Worm (Caenorhabditis elegans) whole organism, mixed stage, embryonic: ENCODE data around the gene Y49F6B.8.

Experiments
- M03D4.4 ChIP-seq: sonication (generic microtip); optimal IDR thresholded peaks from 2 replicates; lab custom pipeline; 2017; ENCODE audit warnings: mild to moderate bottlenecking, missing genetic modification characterization, missing compliant biosample characterization
- bed-3 ChIP-seq: fragments of 200-800 bp; sonication (Bioruptor generic); optimal IDR thresholded peaks from 3 replicates; lab custom pipeline; 2018; ENCODE audit warnings: mild to moderate bottlenecking, missing genetic modification characterization, moderate library complexity, missing compliant biosample characterization
- ceh-39 ChIP-seq: fragments of 150-350 bp; optimal IDR thresholded peaks from 2 replicates; lab custom pipeline; 2014; ENCODE audit warnings: missing biosample characterization, missing genetic modification characterization
- ceh-43 ChIP-seq: fragments of 200-800 bp; sonication (Bioruptor generic); optimal IDR thresholded peaks from 2 replicates; lab custom pipeline; 2018; ENCODE audit warnings: mild to moderate bottlenecking, missing genetic modification characterization, moderate library complexity, missing compliant biosample characterization
- ces-1 ChIP-seq: fragments of 150-350 bp; optimal IDR thresholded peaks from 2 replicates; lab custom pipeline; 2014; ENCODE audit warnings: missing biosample characterization, missing genetic modification reagents, missing genetic modification characterization
- cnd-1 ChIP-seq: fragments of 200-800 bp; sonication (Bioruptor generic); optimal IDR thresholded peaks from 2 replicates; lab custom pipeline; 2018; ENCODE audit warnings: mild to moderate bottlenecking, missing genetic modification characterization, missing compliant biosample characterization
- drap-1 ChIP-seq: fragments of 200-800 bp; sonication (Bioruptor generic); optimal IDR thresholded peaks from 3 replicates; lab custom pipeline; 2018; ENCODE audit warnings: mild to moderate bottlenecking, missing genetic modification characterization, missing compliant biosample characterization
- elt-3 ChIP-seq: fragments of 150-350 bp; optimal IDR thresholded peaks from 2 replicates; lab custom pipeline; 2014; ENCODE audit warnings: missing biosample characterization, missing genetic modification characterization
- ham-2 ChIP-seq: fragments of 200-800 bp; sonication (Bioruptor generic); optimal IDR thresholded peaks from 2 replicates; lab custom pipeline; 2018; ENCODE audit warnings: mild to moderate bottlenecking, missing genetic modification characterization, missing compliant biosample characterization
- hlh-1 ChIP-seq: fragments of 150-350 bp; optimal IDR thresholded peaks from 2 replicates; lab custom pipeline; 2014; ENCODE audit warnings: missing biosample characterization, missing genetic modification reagents, missing genetic modification characterization
- lin-32 ChIP-seq: fragments of 200-800 bp; sonication (Bioruptor generic); optimal IDR thresholded peaks from 2 replicates; lab custom pipeline; 2018; ENCODE audit warnings: mild to moderate bottlenecking, missing genetic modification characterization, missing compliant biosample characterization
- lsy-2 ChIP-seq: fragments of 150-350 bp; optimal IDR thresholded peaks from 2 replicates; lab custom pipeline; 2014; ENCODE audit warnings: missing biosample characterization, missing genetic modification characterization
- mab-5 ChIP-seq: fragments of 150-350 bp; optimal IDR thresholded peaks from 2 replicates; lab custom pipeline; 2014; ENCODE audit warnings: missing biosample characterization, missing genetic modification characterization
- mep-1 ChIP-seq: fragments of 150-350 bp; optimal IDR thresholded peaks from 2 replicates; lab custom pipeline; 2017; ENCODE audit warnings: missing biosample characterization, missing genetic modification reagents, missing genetic modification characterization, inconsistent platforms
- nhr-2 ChIP-seq: fragments of 150-350 bp; optimal IDR thresholded peaks from 2 replicates; lab custom pipeline; 2014; ENCODE audit warnings: missing biosample characterization, missing genetic modification characterization
- nhr-76 ChIP-seq: sonication (generic microtip); optimal IDR thresholded peaks from 2 replicates; lab custom pipeline; 2017; ENCODE audit warnings: missing biosample characterization, missing genetic modification characterization
- sem-2 ChIP-seq: fragments of 200-800 bp; sonication (Bioruptor generic); optimal IDR thresholded peaks from 2 replicates; lab custom pipeline; 2018; ENCODE audit warnings: mild to moderate bottlenecking, missing genetic modification characterization, missing compliant biosample characterization
- snpc-4 ChIP-seq: fragments of 150-350 bp; optimal IDR thresholded peaks from 2 replicates; lab custom pipeline; 2014; ENCODE audit warnings: missing biosample characterization, missing genetic modification characterization
- sptf-1 ChIP-seq: sonication (generic microtip); optimal IDR thresholded peaks from 2 replicates; lab custom pipeline; 2017; ENCODE audit warnings: mild to moderate bottlenecking, missing genetic modification characterization, moderate library complexity, missing compliant biosample characterization
- tbx-8 ChIP-seq: fragments of 200-800 bp; sonication (Bioruptor generic); optimal IDR thresholded peaks from 2 replicates; lab custom pipeline; 2018; ENCODE audit warnings: mild to moderate bottlenecking, missing genetic modification characterization, moderate library complexity, missing compliant biosample characterization
- unc-62 ChIP-seq: fragments of 150-350 bp; optimal IDR thresholded peaks from 2 replicates; lab custom pipeline; 2014; ENCODE audit warnings: missing biosample characterization, missing genetic modification reagents, missing genetic modification characterization
- zip-8 ChIP-seq: fragments of 150-350 bp; optimal IDR thresholded peaks from 2 replicates; lab custom pipeline; 2014; ENCODE audit warnings: missing biosample characterization, missing genetic modification characterization
- ztf-11 ChIP-seq: fragments of 150-350 bp; optimal IDR thresholded peaks from 2 replicates; lab custom pipeline; 2014; ENCODE audit warnings: missing biosample characterization, missing genetic modification characterization

Gene Y49F6B.8

DNA sequence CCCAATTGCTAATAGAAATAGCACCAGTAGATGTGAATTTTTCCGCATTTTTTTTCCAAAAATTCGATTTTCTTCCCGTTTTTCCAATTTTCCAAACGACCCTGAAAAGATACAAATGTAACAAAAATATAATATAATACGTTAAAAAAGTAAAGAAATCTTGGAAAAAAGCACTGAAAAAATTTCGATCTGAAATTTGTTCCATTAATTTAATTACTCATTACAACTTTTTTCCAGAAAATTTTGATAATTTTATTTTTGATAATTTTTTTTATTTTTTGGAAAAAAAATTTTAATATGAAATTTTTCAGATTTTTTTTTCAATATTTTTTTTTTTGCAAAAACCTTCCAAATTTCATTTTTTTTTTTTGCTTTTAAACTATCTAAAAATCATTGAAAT, 45.1 kb downstream of the Y49F6B.8 start, which contains the start of gene skpo-2:
skpo-2 (minus strand) TSS at position 101 of the 400 bp plus-strand sequence.
- TF ChIP-seq ces-1 (GFP tag; lab: Kevin White, UChicago), result no peak
- TF ChIP-seq hlh-1 (tag; lab: Kevin White, UChicago), result no peak
- no peak for TF ChIP-seq cnd-1 (tag; lab: Kevin White, UChicago)
- TF ChIP-seq elt-3, result no peak
- TF ChIP-seq ham-2 (GFP tag; lab: Kevin White, UChicago), result no peak

DNA sequence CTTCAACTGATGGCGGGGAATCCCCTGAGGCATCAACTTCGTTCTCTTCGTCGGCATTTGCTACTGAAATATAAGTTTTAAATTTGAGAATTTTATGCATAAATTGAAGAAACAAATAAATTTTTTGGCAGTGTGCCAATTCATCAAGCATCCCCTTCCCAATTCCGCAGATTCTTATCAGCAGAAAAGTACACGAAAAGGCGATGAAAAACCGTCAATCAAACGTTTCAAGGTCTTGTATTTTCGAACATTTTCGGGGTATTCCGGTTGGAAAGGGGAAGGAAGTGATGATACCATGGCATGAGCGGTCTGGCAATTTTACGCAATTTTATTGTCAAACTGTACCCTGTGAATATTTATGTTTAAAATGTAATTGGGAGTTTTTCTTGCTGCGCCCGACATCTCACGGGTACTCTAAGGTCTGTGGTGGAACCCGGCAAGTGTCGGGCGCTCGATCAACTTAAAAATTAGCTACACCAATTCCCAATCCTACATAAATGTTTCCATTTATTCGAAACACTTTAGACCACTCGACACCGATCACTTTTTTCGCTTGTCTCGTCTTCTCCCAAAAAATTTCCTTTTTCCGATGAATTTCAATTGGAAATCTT, 46.5 kb downstream of the Y49F6B.8 start:
- TF ChIP-seq nhr-76 (tag; lab: Kevin White, UChicago) (no peak), elt-3 (no peak), mab-5 (no peak), tbx-8 (GFP tag; lab: Kevin White, UChicago) (no peak), ham-2 (GFP tag; lab: Kevin White, UChicago) (no peak), bed-3 (no peak), ceh-39 (tag; lab: Kevin White, UChicago) (no peak), unc-62 (GFP tag; lab: Kevin White, UChicago) (no peak), sem-2 (GFP tag; lab: Kevin White, UChicago) (no peak), ztf-11 (tag; lab: Kevin White, UChicago) (no peak), hlh-1 (tag; lab: Kevin White, UChicago) (no peak), zip-8 (no peak), sptf-1 (no peak), nhr-2 (tag; lab: Kevin White, UChicago) (no peak), snpc-4 (tag; lab: Kevin White, UChicago) (no peak), mep-1 (no peak), ces-1 (GFP tag; lab: Kevin White, UChicago) (no peak), drap-1 (GFP tag; lab: Kevin White, UChicago) (no peak), lsy-2 (tag; lab: Kevin White, UChicago) (no peak), ceh-43 (GFP tag; lab: Kevin White, UChicago) (no peak)

DNA sequence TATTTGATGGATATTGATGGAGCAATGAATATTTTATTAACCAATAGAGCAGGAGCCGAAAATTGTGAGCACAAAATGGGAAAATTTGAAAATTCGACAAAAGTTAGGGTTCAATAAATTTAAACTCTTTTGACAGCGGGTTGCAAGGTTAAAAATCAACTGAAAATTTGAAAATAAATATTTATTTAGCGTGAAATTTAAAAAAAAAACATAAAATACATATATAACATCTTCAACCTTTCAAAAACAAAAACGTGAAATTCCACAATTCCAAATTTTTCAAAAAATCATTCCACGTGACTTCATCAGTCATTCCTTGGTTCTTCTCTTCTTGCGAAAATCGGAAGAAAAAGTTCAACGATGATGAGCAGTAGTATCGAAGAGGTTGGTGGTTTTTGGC, 52.1 kb downstream of the Y49F6B.8 start, which contains the start of gene C16C8.18:
C16C8.18 (plus strand) TSS at position 301 of the 400 bp plus-strand sequence.
- TF ChIP-seq M03D4.4 (tag; lab: Kevin White, UChicago) (no peak), bed-3 (no peak), drap-1 (GFP tag; lab: Kevin White, UChicago) (no peak), sptf-1 (no peak), lin-32 (GFP tag; lab: Kevin White, UChicago) (no peak)
